Fruit fly (Drosophila melanogaster): ENCODE results near the gene CG6310.

The CG6310 gene

dm6 chr3L:11093046-11093520, 23.4 kb upstream of the CG6310 start, which contains the start of gene JIL-1 (continued):
- TF ChIP-seq CG7987 (GFP tag; optimal IDR thresholded peaks at IDR 0.05) (peak; percentile 2), CG10321 (GFP tag; IDR thresholded peaks at IDR 0.05) (no peak), Sox102F (GFP tag; optimal IDR thresholded peaks at IDR 0.05) (peak; percentile 42), MTF-1 (GFP tag; optimal IDR thresholded peaks at IDR 0.05; ENCODE audit: borderline replicate concordance) (no peak), CG9609 (GFP tag; optimal IDR thresholded peaks at IDR 0.05) (peak; percentile 3), nom (GFP tag; optimal IDR thresholded peaks at IDR 0.05) (no peak), CG12391 (tag; optimal IDR thresholded peaks at IDR 0.05) (peak; percentile 71), ranshi (GFP tag; IDR thresholded peaks at IDR 0.05) (peak; percentile 63), CG3995 (GFP tag; optimal IDR thresholded peaks at IDR 0.05) (peak; percentile 41), Asciz (GFP tag; optimal IDR thresholded peaks at IDR 0.05) (peak; percentile 33), CG10565 (GFP tag; optimal IDR thresholded peaks at IDR 0.05) (no peak), gcm (GFP tag; optimal IDR thresholded peaks at IDR 0.05) (no peak), gsb-n (tag; optimal IDR thresholded peaks at IDR 0.05) (peak; percentile 32), Adf1 (GFP tag; IDR thresholded peaks at IDR 0.05) (peak; percentile 55; the same call in 1 of the 2 replicates), crp (GFP tag; optimal IDR thresholded peaks at IDR 0.05) (peak in 1 of 2 experiments; percentile 64), Nf-YA (GFP tag; IDR thresholded peaks at IDR 0.05) (peak; percentile 9; the same call in 1 of the 2 replicates), crol (GFP tag; IDR thresholded peaks at IDR 0.05) (no peak), CTCF (GFP tag; optimal IDR thresholded peaks at IDR 0.05) (no peak), CG1024 (GFP tag; IDR thresholded peaks at IDR 0.05) (no peak; the same call in 1 of the 2 replicates), zen2 (GFP tag; IDR thresholded peaks at IDR 0.05; ENCODE audit: partially characterized antibody) (peak; percentile 38; the same call in 2 of the 3 replicates), H2.0 (GFP tag; IDR thresholded peaks at IDR 0.05) (peak; percentile 67), aop (GFP tag; IDR thresholded peaks at IDR 0.05) (0 out of 2 replicates have a peak, but pooled peaks have one; percentile 39), Vsx1 (GFP tag; optimal IDR thresholded peaks at IDR 0.05) (peak; percentile 19), CG2202 (tag; optimal IDR thresholded peaks at IDR 0.05) (peak; percentile 34), CG17912 (GFP tag; optimal IDR thresholded peaks at IDR 0.05) (peak; percentile 19), az2 (GFP tag; optimal IDR thresholded peaks at IDR 0.05) (peak; percentile 48), CG31388 (GFP tag; optimal IDR thresholded peaks at IDR 0.05) (no peak), CG32772 (GFP tag; IDR thresholded peaks at IDR 0.05) (peak; percentile 62), CG10274 (GFP tag; optimal IDR thresholded peaks at IDR 0.05) (no peak), Ets97D (GFP tag; optimal IDR thresholded peaks at IDR 0.05) (peak; percentile 54), Meics (GFP tag; optimal IDR thresholded peaks at IDR 0.05) (peak; percentile 69), slbo (GFP tag; IDR thresholded peaks at IDR 0.05) (peak; percentile 93), ATbp (GFP tag; optimal IDR thresholded peaks at IDR 0.05) (no peak), CG13296 (GFP tag; optimal IDR thresholded peaks at IDR 0.05) (peak; percentile 47), Hr39 (optimal IDR thresholded peaks at IDR 0.05) (no peak), CG1603 (tag; optimal IDR thresholded peaks at IDR 0.05) (peak; percentile 35), hth (optimal IDR thresholded peaks at IDR 0.05) (no peak), CG10209 (GFP tag; optimal IDR thresholded peaks at IDR 0.05) (peak; percentile 59), HmgD (GFP tag; optimal IDR thresholded peaks at IDR 0.05) (no peak), tio (GFP tag; optimal IDR thresholded peaks at IDR 0.05) (no peak), CG8388 (GFP tag; optimal IDR thresholded peaks at IDR 0.05) (peak; percentile 2), kay (GFP tag; optimal IDR thresholded peaks at IDR 0.05) (peak; percentile 32), cad (GFP tag; optimal IDR thresholded peaks at IDR 0.05) (no peak), ash1 (GFP tag; optimal IDR thresholded peaks at IDR 0.05) (no peak), CG1233 (GFP tag; optimal IDR thresholded peaks at IDR 0.05) (peak; percentile 56), ac (GFP tag; optimal IDR thresholded peaks at IDR 0.05) (no peak), eve (GFP tag; optimal IDR thresholded peaks at IDR 0.05) (peak in 1 of 2 experiments; percentile 46), zfh2 (GFP tag; optimal IDR thresholded peaks at IDR 0.05) (peak; percentile 71), row (GFP tag; IDR thresholded peaks at IDR 0.05) (peak; percentile 93), NC2α (GFP tag; optimal IDR thresholded peaks at IDR 0.05) (no peak), CG15696 (tag; optimal IDR thresholded peaks at IDR 0.05) (peak; percentile 18), CG14014 (GFP tag; IDR thresholded peaks at IDR 0.05) (peak; percentile 62)
